Fruit fly (Drosophila melanogaster) whole organism, embryonic: ENCODE measurements around the gene SIFaR.

ENCODE experiments used
- Antp ChIP-seq: fragments of 200-800 bp; sonication (Bioruptor generic); optimal IDR thresholded peaks from 3 replicates; lab custom pipeline; 2016; ENCODE audit warnings: missing biosample characterization, missing genetic modification characterization
- BtbVII ChIP-seq: fragments of 200-800 bp; sonication (Bioruptor generic); optimal IDR thresholded peaks from 3 replicates; lab custom pipeline; 2017; ENCODE audit warnings: missing biosample characterization, mild to moderate bottlenecking, missing genetic modification characterization
- CG10209 ChIP-seq: fragments of 200-800 bp; sonication (Bioruptor generic); optimal IDR thresholded peaks from 3 replicates; lab custom pipeline; 2017; ENCODE audit warnings: missing biosample characterization, mild to moderate bottlenecking, missing genetic modification characterization, missing genetic modification reagents
- CG10565 ChIP-seq: fragments of 200-800 bp; sonication (Bioruptor generic); optimal IDR thresholded peaks from 3 replicates; lab custom pipeline; 2016; ENCODE audit warnings: missing biosample characterization, mild to moderate bottlenecking, missing genetic modification characterization
- CG10979 ChIP-seq: fragments of 200-800 bp; sonication (Bioruptor generic); optimal IDR thresholded peaks from 2 replicates; lab custom pipeline; 2018; ENCODE audit warnings: missing biosample characterization, mild to moderate bottlenecking, missing genetic modification characterization, moderate library complexity
- CG12071 ChIP-seq: fragments of 200-800 bp; sonication (Bioruptor generic); optimal IDR thresholded peaks from 3 replicates; lab custom pipeline; 2018; ENCODE audit warnings: missing biosample characterization, mild to moderate bottlenecking, missing genetic modification characterization
- CG12219 ChIP-seq: fragments of 200-800 bp; sonication (Bioruptor generic); optimal IDR thresholded peaks from 3 replicates; lab custom pipeline; 2018; ENCODE audit warnings: missing biosample characterization, mild to moderate bottlenecking, missing genetic modification characterization
- CG12769 ChIP-seq: fragments of 200-800 bp; sonication (Bioruptor generic); optimal IDR thresholded peaks from 2 replicates; lab custom pipeline; 2019; ENCODE audit warnings: missing biosample characterization, mild to moderate bottlenecking, missing genetic modification characterization, moderate library complexity
- CG13424 ChIP-seq: fragments of 200-800 bp; sonication (Bioruptor generic); optimal IDR thresholded peaks from 2 replicates; lab custom pipeline; 2019; ENCODE audit warnings: missing biosample characterization, mild to moderate bottlenecking, missing genetic modification characterization, moderate library complexity
- CG15269 ChIP-seq: fragments of 200-800 bp; sonication (Bioruptor generic); optimal IDR thresholded peaks from 2 replicates; lab custom pipeline; 2018; ENCODE audit warnings: missing biosample characterization, mild to moderate bottlenecking, missing genetic modification characterization, moderate library complexity
- CG17568 ChIP-seq: fragments of 200-800 bp; sonication (Bioruptor generic); optimal IDR thresholded peaks from 2 replicates; lab custom pipeline; 2018; ENCODE audit warnings: missing biosample characterization, mild to moderate bottlenecking, missing genetic modification characterization, moderate library complexity
- CG17612 ChIP-seq: fragments of 200-800 bp; sonication (Bioruptor generic); IDR thresholded peaks from 2 replicates; pipeline ENCODE4 v1.3.6; 2022; ENCODE audit warnings: missing biosample characterization, missing genetic modification characterization
- CG18764 ChIP-seq: fragments of 200-800 bp; sonication (Bioruptor generic); optimal IDR thresholded peaks from 3 replicates; lab custom pipeline; 2016; ENCODE audit warnings: missing biosample characterization, missing genetic modification characterization
- CG2116 ChIP-seq: fragments of 200-800 bp; sonication (Bioruptor generic); optimal IDR thresholded peaks from 3 replicates; lab custom pipeline; 2018; ENCODE audit warnings: missing biosample characterization, mild to moderate bottlenecking, missing genetic modification characterization
- CG2199 ChIP-seq: fragments of 200-800 bp; sonication (Bioruptor generic); IDR thresholded peaks from 3 replicates; pipeline ENCODE4 v1.3.6; 2022; ENCODE audit warnings: missing biosample characterization, missing genetic modification characterization
- CG31365 ChIP-seq: fragments of 200-800 bp; sonication (Bioruptor generic); optimal IDR thresholded peaks from 2 replicates; lab custom pipeline; 2018; ENCODE audit warnings: missing biosample characterization, mild to moderate bottlenecking, missing genetic modification characterization
- CG4360 ChIP-seq: fragments of 200-800 bp; sonication (Bioruptor generic); IDR thresholded peaks from 2 replicates; pipeline ENCODE4 v1.3.6; 2022; ENCODE audit warnings: missing biosample characterization, missing genetic modification characterization
- CG6854 ChIP-seq: fragments of 200-800 bp; sonication (Bioruptor generic); optimal IDR thresholded peaks from 3 replicates; lab custom pipeline; 2017; ENCODE audit warnings: missing biosample characterization, mild to moderate bottlenecking, missing genetic modification characterization
- CG7357 ChIP-seq: fragments of 200-800 bp; sonication (Bioruptor generic); IDR thresholded peaks from 3 replicates; pipeline ENCODE4 v1.3.6; 2022; ENCODE audit warnings: missing biosample characterization, missing genetic modification characterization
- CG8388 ChIP-seq: fragments of 200-800 bp; sonication (Bioruptor generic); optimal IDR thresholded peaks from 2 replicates; lab custom pipeline; 2019; ENCODE audit warnings: missing biosample characterization, mild to moderate bottlenecking, missing genetic modification characterization, moderate library complexity
- CG9215 ChIP-seq: fragments of 200-800 bp; sonication (Bioruptor generic); IDR thresholded peaks from 2 replicates; pipeline ENCODE4 v1.3.6; 2022; ENCODE audit warnings: missing biosample characterization, missing genetic modification characterization
- CTCF ChIP-seq: fragments of 200-800 bp; sonication (Bioruptor generic); optimal IDR thresholded peaks from 2 replicates; lab custom pipeline; 2017; ENCODE audit warnings: missing biosample characterization, mild to moderate bottlenecking, missing genetic modification characterization, moderate library complexity
- Camta ChIP-seq: fragments of 200-800 bp; sonication (Bioruptor generic); optimal IDR thresholded peaks from 2 replicates; lab custom pipeline; 2016; ENCODE audit warnings: missing biosample characterization, missing genetic modification characterization
- D ChIP-seq, 2 experiments: fragments of 200-800 bp in 1 of 2; fragments of >200 bp in 1 of 2; sonication (Bioruptor generic) in 1 of 2; optimal IDR thresholded peaks; 2 replicates in 1 of 2; 3 replicates in 1 of 2; lab custom pipeline; 2017; ENCODE audit warnings: mild to moderate bottlenecking in 1 of 2, missing biosample characterization in 1 of 2, missing genetic modification characterization in 1 of 2, missing genetic modification reagents in 1 of 2
- D19A ChIP-seq: fragments of 200-800 bp; optimal IDR thresholded peaks from 3 replicates; lab custom pipeline; 2019; ENCODE audit warnings: missing biosample characterization, mild to moderate bottlenecking, missing genetic modification characterization, moderate library complexity
- Doc2 ChIP-seq: fragments of 200-800 bp; sonication (Bioruptor generic); IDR thresholded peaks from 2 replicates; pipeline ENCODE4 v1.3.6; 2022; ENCODE audit warnings: missing biosample characterization, missing genetic modification characterization
- Fer2 ChIP-seq: fragments of 200-800 bp; sonication (Bioruptor generic); optimal IDR thresholded peaks from 2 replicates; lab custom pipeline; 2018; ENCODE audit warnings: missing biosample characterization, mild to moderate bottlenecking, missing genetic modification characterization, moderate library complexity
- HLH3B ChIP-seq: fragments of 200-800 bp; sonication (Bioruptor generic); IDR thresholded peaks from 2 replicates; pipeline ENCODE4 v1.3.6; 2022; ENCODE audit warnings: missing biosample characterization, missing genetic modification characterization
- Hr51 ChIP-seq, 2 experiments: fragments of 200-800 bp; sonication (Bioruptor generic); optimal IDR thresholded peaks; 2 replicates in 1 of 2; 3 replicates in 1 of 2; lab custom pipeline; 2016 to 2018; ENCODE audit warnings: missing biosample characterization in 2 of 2, missing genetic modification characterization in 2 of 2, mild to moderate bottlenecking in 1 of 2, moderate library complexity in 1 of 2
- Lim3 ChIP-seq: fragments of 200-800 bp; sonication (Bioruptor generic); IDR thresholded peaks from 2 replicates; pipeline ENCODE4 v1.3.6; 2022; ENCODE audit warnings: missing biosample characterization, missing genetic modification characterization
- NFAT ChIP-seq: fragments of 200-800 bp; sonication (Bioruptor generic); IDR thresholded peaks from 2 replicates; pipeline ENCODE4 v1.3.6; 2022; ENCODE audit warnings: missing biosample characterization, missing genetic modification characterization
- Ptx1 ChIP-seq: fragments of 200-800 bp; sonication (Bioruptor generic); IDR thresholded peaks from 2 replicates; pipeline ENCODE4 v1.3.6; 2022; ENCODE audit warnings: missing biosample characterization, missing genetic modification characterization
- Sin3A ChIP-seq: fragments of >200 bp; optimal IDR thresholded peaks from 2 replicates; lab custom pipeline; 2018
- Stat92E ChIP-seq, 3 experiments: fragments of >200 bp in 2 of 3; fragments of 200-800 bp in 1 of 3; sonication (Bioruptor generic) in 1 of 3; optimal IDR thresholded peaks; 2 replicates each; lab custom pipeline; 2017 to 2019; ENCODE audit warnings: missing biosample characterization in 3 of 3, missing genetic modification characterization in 3 of 3, mild to moderate bottlenecking in 1 of 3, moderate library complexity in 1 of 3
- ac ChIP-seq: fragments of 200-800 bp; sonication (Bioruptor generic); optimal IDR thresholded peaks from 3 replicates; lab custom pipeline; 2017; ENCODE audit warnings: missing biosample characterization, mild to moderate bottlenecking, missing genetic modification characterization
- az2 ChIP-seq: fragments of 200-800 bp; sonication (Bioruptor generic); optimal IDR thresholded peaks from 3 replicates; lab custom pipeline; 2016; ENCODE audit warnings: missing biosample characterization, missing genetic modification characterization
- cwo ChIP-seq: fragments of 200-800 bp; sonication (Bioruptor generic); optimal IDR thresholded peaks from 3 replicates; lab custom pipeline; 2017; ENCODE audit warnings: missing biosample characterization, missing genetic modification characterization, mild to moderate bottlenecking, moderate library complexity, missing genetic modification reagents
- ems ChIP-seq: fragments of 200-800 bp; sonication (Bioruptor generic); optimal IDR thresholded peaks from 3 replicates; lab custom pipeline; 2016; ENCODE audit warnings: missing biosample characterization, missing genetic modification characterization
- en ChIP-seq: fragments of 200-800 bp; sonication (Bioruptor generic); optimal IDR thresholded peaks from 2 replicates; lab custom pipeline; 2016; ENCODE audit warnings: missing biosample characterization, missing genetic modification characterization
- gsb-n ChIP-seq: fragments of 200-800 bp; sonication (Bioruptor generic); optimal IDR thresholded peaks from 3 replicates; lab custom pipeline; 2018; ENCODE audit warnings: missing biosample characterization, mild to moderate bottlenecking, missing genetic modification characterization
- ind ChIP-seq: fragments of 200-800 bp; sonication (Bioruptor generic); optimal IDR thresholded peaks from 3 replicates; lab custom pipeline; 2016; ENCODE audit warnings: missing biosample characterization, missing genetic modification characterization
- kah ChIP-seq: fragments of 200-800 bp; sonication (Bioruptor generic); optimal IDR thresholded peaks from 2 replicates; lab custom pipeline; 2018; ENCODE audit warnings: missing biosample characterization, mild to moderate bottlenecking, missing genetic modification characterization
- maf-S ChIP-seq: fragments of 200-800 bp; sonication (Bioruptor generic); optimal IDR thresholded peaks from 2 replicates; lab custom pipeline; 2016; ENCODE audit warnings: missing biosample characterization, missing genetic modification characterization
- nmo ChIP-seq: fragments of 200-800 bp; sonication (Bioruptor generic); optimal IDR thresholded peaks from 2 replicates; lab custom pipeline; 2018; ENCODE audit warnings: missing biosample characterization, mild to moderate bottlenecking, missing genetic modification characterization, moderate library complexity
- org-1 ChIP-seq: fragments of 200-800 bp; sonication (Bioruptor generic); optimal IDR thresholded peaks from 2 replicates; lab custom pipeline; 2017; ENCODE audit warnings: missing biosample characterization, missing genetic modification characterization
- pan ChIP-seq, 4 experiments: fragments of >200 bp in 3 of 4; fragments of 200-800 bp in 1 of 4; sonication (Bioruptor generic) in 1 of 4; optimal IDR thresholded peaks in 3 of 4; IDR thresholded peaks in 1 of 4; 2 replicates each; pipeline versions ENCODE4 v1.3.6 to Lab custom; 2017 to 2022; ENCODE audit warnings: missing biosample characterization in 2 of 4, missing genetic modification characterization in 2 of 4, mixed read lengths in 1 of 4
- pum ChIP-seq: fragments of 200-800 bp; sonication (Bioruptor generic); optimal IDR thresholded peaks from 2 replicates; lab custom pipeline; 2016; ENCODE audit warnings: missing biosample characterization, missing genetic modification characterization
- schlank ChIP-seq: fragments of 200-800 bp; sonication (Bioruptor generic); optimal IDR thresholded peaks from 2 replicates; lab custom pipeline; 2018; ENCODE audit warnings: missing biosample characterization, mild to moderate bottlenecking, missing genetic modification characterization
- slbo ChIP-seq: fragments of 200-800 bp; sonication (Bioruptor generic); IDR thresholded peaks from 2 replicates; pipeline ENCODE4 v1.3.6; 2022; ENCODE audit warnings: missing biosample characterization, missing genetic modification characterization
- stc ChIP-seq: fragments of 200-800 bp; sonication (Bioruptor generic); IDR thresholded peaks from 2 replicates; pipeline ENCODE4 v1.3.6; 2022; ENCODE audit warnings: missing biosample characterization, missing genetic modification characterization
- tin ChIP-seq: fragments of 200-800 bp; sonication (Bioruptor generic); optimal IDR thresholded peaks from 3 replicates; lab custom pipeline; 2016; ENCODE audit warnings: missing biosample characterization, missing genetic modification characterization

The SIFaR gene

DNA sequence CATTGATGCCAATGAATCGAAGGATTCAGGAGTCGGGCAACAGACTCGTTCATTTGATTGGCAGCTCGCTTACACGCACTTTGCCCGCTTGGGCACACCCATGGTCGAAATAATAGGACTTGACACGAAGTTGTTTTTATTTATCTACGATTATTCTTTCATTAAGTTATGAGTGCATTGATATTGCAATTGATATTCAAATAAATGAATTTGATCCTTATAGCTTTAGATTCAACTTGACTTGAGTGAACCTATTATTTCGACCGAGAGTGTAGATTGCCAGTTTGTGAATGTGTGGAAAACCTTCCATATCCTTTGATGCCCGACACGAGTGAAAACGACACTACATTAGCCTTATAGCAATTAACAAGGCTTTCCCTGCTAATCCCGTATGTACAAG is 36.7 kb upstream of the SIFaR start (continued):
- TF ChIP-seq pan (optimal IDR thresholded peaks at IDR 0.05; lab: Kevin White, UChicago), result no peak
- peak in 1 of 2 experiments; percentile 62 for TF ChIP-seq pan (GFP tag; optimal IDR thresholded peaks at IDR 0.05 in 1 of 2, IDR thresholded peaks at IDR 0.05 in 1 of 2)
- peak; percentile 46 for TF ChIP-seq ac
- peak; percentile 4 for TF ChIP-seq CG6854 (GFP tag; lab: Kevin White, UChicago)
- peak; percentile 66 for TF ChIP-seq CG12769 (tag; lab: Kevin White, UChicago)
- peak; percentile 33 for TF ChIP-seq pum (GFP tag; lab: Kevin White, UChicago)
- 0 out of 2 replicates have a peak, but pooled peaks have one; percentile 35 for TF ChIP-seq stc (GFP tag; lab: Robert Waterston, UW)
- peak; percentile 67 for TF ChIP-seq CG8388 (GFP tag; lab: Kevin White, UChicago)
- no peak for TF ChIP-seq CG31365 (tag; lab: Kevin White, UChicago)
- TF ChIP-seq maf-S (GFP tag; lab: Kevin White, UChicago), result peak; percentile 26
- peak; percentile 18 for TF ChIP-seq CTCF (GFP tag; lab: Kevin White, UChicago)
- peak; percentile 58 for TF ChIP-seq nmo (GFP tag; lab: Kevin White, UChicago)
- peak; percentile 36 for TF ChIP-seq Camta (GFP tag; lab: Kevin White, UChicago)
- TF ChIP-seq Lim3 (GFP tag; lab: Robert Waterston, UW), result no peak
- TF ChIP-seq CG4360 (GFP tag; lab: Robert Waterston, UW), result no peak
- no peak for TF ChIP-seq Doc2 (GFP tag; lab: Robert Waterston, UW)
- peak; percentile 34 for TF ChIP-seq BtbVII (GFP tag; lab: Kevin White, UChicago)
- peak; percentile 60 for TF ChIP-seq slbo (GFP tag; lab: Robert Waterston, UW)
- peak; percentile 68 for TF ChIP-seq CG12071 (GFP tag; lab: Kevin White, UChicago)
- peak; percentile 73 for TF ChIP-seq CG10979
- no peak for TF ChIP-seq ems
- peak; percentile 51 for TF ChIP-seq CG10209 (GFP tag; lab: Kevin White, UChicago)
- peak; percentile 43 for TF ChIP-seq gsb-n (tag; lab: Kevin White, UChicago)
- TF ChIP-seq CG7357 (GFP tag; lab: Robert Waterston, UW), result peak; percentile 41; the same call in 1 of the 3 replicates
- TF ChIP-seq D19A, result peak; percentile 52
- peak; percentile 47 for TF ChIP-seq az2 (GFP tag; lab: Kevin White, UChicago)
- no peak for TF ChIP-seq schlank (tag; lab: Kevin White, UChicago)
- no peak for TF ChIP-seq Sin3A (lab: Kevin White, UChicago)
- peak; percentile 68 for TF ChIP-seq CG13424 (tag; lab: Kevin White, UChicago)
- TF ChIP-seq Stat92E (GFP tag; optimal IDR thresholded peaks at IDR 0.05; lab: Kevin White, UChicago), result no peak
- TF ChIP-seq Ptx1, result peak; percentile 58; the same call in 1 of the 2 replicates
- TF ChIP-seq D (optimal IDR thresholded peaks at IDR 0.05; lab: Kevin White, UChicago), result no peak
- TF ChIP-seq D (GFP tag; optimal IDR thresholded peaks at IDR 0.05; lab: Kevin White, UChicago), result peak; percentile 32
- no peak for TF ChIP-seq ind (GFP tag; lab: Kevin White, UChicago)
- TF ChIP-seq NFAT (GFP tag; lab: Robert Waterston, UW), result no peak
- no peak for TF ChIP-seq CG10565
- TF ChIP-seq cwo (GFP tag; lab: Kevin White, UChicago), result no peak
- TF ChIP-seq CG9215, result no peak
- TF ChIP-seq Hr51 (GFP tag; optimal IDR thresholded peaks at IDR 0.05; lab: Kevin White, UChicago), result peak; percentile 23 to 59
- TF ChIP-seq org-1 (GFP tag; lab: Kevin White, UChicago), result peak; percentile 34
- peak; percentile 48 for TF ChIP-seq HLH3B (GFP tag; lab: Robert Waterston, UW)
- TF ChIP-seq kah (GFP tag; lab: Kevin White, UChicago), result peak; percentile 37
- TF ChIP-seq CG15269 (tag; lab: Kevin White, UChicago), result peak; percentile 73
- TF ChIP-seq CG2116, result no peak
- peak; percentile 61 for TF ChIP-seq tin (GFP tag; lab: Kevin White, UChicago)
- no peak for TF ChIP-seq CG18764
- TF ChIP-seq Antp (GFP tag; lab: Kevin White, UChicago), result no peak
- no peak for TF ChIP-seq en (GFP tag; lab: Kevin White, UChicago)
- no peak for TF ChIP-seq Fer2
- peak; percentile 68 for TF ChIP-seq CG12219 (GFP tag; lab: Kevin White, UChicago)
- TF ChIP-seq CG17612 (GFP tag; lab: Robert Waterston, UW), result no peak
- TF ChIP-seq CG2199 (GFP tag; lab: Robert Waterston, UW), result no peak
- TF ChIP-seq CG17568, result peak; percentile 54
